Worm (Caenorhabditis elegans): Measurements from ENCODE around the gene xbx-3.

- TF ChIP-seq unc-39 (tag; optimal IDR thresholded peaks at IDR 0.05) (no peak), blmp-1 (tag; optimal IDR thresholded peaks at IDR 0.05) (no peak), ztf-11 (tag; optimal IDR thresholded peaks at IDR 0.05) (no peak), mep-1 (tag; optimal IDR thresholded peaks at IDR 0.05) (no peak), elt-1 (tag; optimal IDR thresholded peaks at IDR 0.05; ENCODE audit: borderline replicate concordance, insufficient read depth) (no peak), pha-4 (tag; optimal IDR thresholded peaks at IDR 0.05) (no peak), elt-3 (tag; optimal IDR thresholded peaks at IDR 0.05) (no peak), hlh-1 (tag; optimal IDR thresholded peaks at IDR 0.05) (no peak)
Observed at ce11 chrIII:9997890-9998289, 37.9 kb upstream of the xbx-3 start, which contains the start of gene pqn-8.

Data from whole organism, mixed stage, embryonic.